Worm (Caenorhabditis elegans) whole organism, young adult: Measurements from ENCODE around the gene hst-3.2.

Experiments used
- B0035.1 ChIP-seq: sonication (generic microtip); optimal IDR thresholded peaks from 2 replicates; lab custom pipeline; 2016; ENCODE audit warnings: missing genetic modification characterization, mild to moderate bottlenecking, missing compliant biosample characterization, missing genotype, missing genetic modification reagents
- C17E4.6 ChIP-seq: fragments of 200-800 bp; sonication (Bioruptor generic); IDR thresholded peaks from 2 replicates; pipeline ENCODE4 v1.3.6; 2022; ENCODE audit warnings: missing genetic modification reagents, missing genetic modification characterization, missing compliant biosample characterization
- F22D6.2 ChIP-seq: sonication (generic microtip); optimal IDR thresholded peaks from 2 replicates; lab custom pipeline; 2016; ENCODE audit warnings: mild to moderate bottlenecking, missing genetic modification characterization, missing compliant biosample characterization
- K11D2.4 ChIP-seq: fragments of 200-800 bp; sonication (Bioruptor generic); IDR thresholded peaks from 2 replicates; pipeline ENCODE4 v1.3.6; 2022; ENCODE audit warnings: missing genetic modification reagents, missing genetic modification characterization, missing compliant biosample characterization
- T07F8.4 ChIP-seq: sonication (generic microtip); optimal IDR thresholded peaks from 2 replicates; lab custom pipeline; 2016; ENCODE audit warnings: mild to moderate bottlenecking, missing genetic modification characterization, moderate library complexity, missing compliant biosample characterization
- Y67H2A.10 ChIP-seq: fragments of 200-800 bp; sonication (Bioruptor generic); conservative IDR thresholded peaks from 2 replicates; pipeline ENCODE4 v1.3.6; 2022; ENCODE audit warnings: missing genetic modification reagents, missing genetic modification characterization, missing compliant biosample characterization
- athp-1 ChIP-seq: sonication (generic microtip); optimal IDR thresholded peaks from 2 replicates; lab custom pipeline; 2017; ENCODE audit warnings: mild to moderate bottlenecking, missing genetic modification characterization, missing compliant biosample characterization
- cebp-2 ChIP-seq: fragments of 200-800 bp; sonication (Bioruptor generic); IDR thresholded peaks from 2 replicates; pipeline ENCODE4 v1.3.6; 2022; ENCODE audit warnings: missing genetic modification characterization, missing compliant biosample characterization
- ceh-91 ChIP-seq: fragments of 200-800 bp; sonication (Bioruptor generic); IDR thresholded peaks from 2 replicates; pipeline ENCODE4 v1.3.6; 2022; ENCODE audit warnings: missing genetic modification reagents, missing genetic modification characterization, missing compliant biosample characterization
- die-1 ChIP-seq: sonication (generic microtip); optimal IDR thresholded peaks from 2 replicates; lab custom pipeline; 2016; ENCODE audit warnings: missing genotype, mild to moderate bottlenecking, missing genetic modification characterization, missing compliant biosample characterization
- dox-1 ChIP-seq: fragments of 200-800 bp; sonication (Bioruptor generic); IDR thresholded peaks from 2 replicates; pipeline ENCODE4 v1.3.6; 2022; ENCODE audit warnings: missing genetic modification reagents, missing genetic modification characterization, missing compliant biosample characterization
- egl-18 ChIP-seq: fragments of 200-800 bp; sonication (Bioruptor generic); IDR thresholded peaks from 2 replicates; pipeline ENCODE4 v1.3.6; 2022; ENCODE audit warnings: missing genetic modification reagents, missing genetic modification characterization, missing compliant biosample characterization
- egrh-3 ChIP-seq: fragments of 200-800 bp; sonication (Bioruptor generic); IDR thresholded peaks from 2 replicates; pipeline ENCODE4 v1.3.6; 2022; ENCODE audit warnings: missing genetic modification reagents, missing genetic modification characterization, missing compliant biosample characterization
- hlh-12 ChIP-seq: sonication (generic microtip); optimal IDR thresholded peaks from 2 replicates; lab custom pipeline; 2016; ENCODE audit warnings: missing genetic modification characterization, missing compliant biosample characterization
- hmg-1.2 ChIP-seq: fragments of 200-800 bp; sonication (Bioruptor generic); IDR thresholded peaks from 2 replicates; pipeline ENCODE4 v1.3.6; 2022; ENCODE audit warnings: missing genetic modification reagents, missing genetic modification characterization, missing compliant biosample characterization
- let-526 ChIP-seq: fragments of 200-800 bp; sonication (Bioruptor generic); IDR thresholded peaks from 2 replicates; pipeline ENCODE4 v1.3.6; 2022; ENCODE audit warnings: missing genetic modification reagents, missing genetic modification characterization, missing compliant biosample characterization
- lin-40 ChIP-seq: sonication (generic microtip); optimal IDR thresholded peaks from 2 replicates; lab custom pipeline; 2016; ENCODE audit warnings: missing genetic modification characterization, mild to moderate bottlenecking, missing compliant biosample characterization, missing genotype, missing genetic modification reagents
- lir-1 ChIP-seq: fragments of 200-800 bp; sonication (Bioruptor generic); conservative IDR thresholded peaks from 2 replicates; pipeline ENCODE4 v1.3.6; 2022; ENCODE audit warnings: missing genetic modification reagents, missing genetic modification characterization, missing compliant biosample characterization
- madf-3 ChIP-seq: fragments of 200-800 bp; sonication (Bioruptor generic); IDR thresholded peaks from 2 replicates; pipeline ENCODE4 v1.3.6; 2022; ENCODE audit warnings: missing genetic modification reagents, missing genetic modification characterization, missing compliant biosample characterization
- madf-8 ChIP-seq: fragments of 200-800 bp; sonication (Bioruptor generic); conservative IDR thresholded peaks from 2 replicates; pipeline ENCODE4 v1.3.6; 2022; ENCODE audit warnings: missing genetic modification reagents, missing genetic modification characterization, missing compliant biosample characterization
- mcd-1 ChIP-seq: fragments of 200-800 bp; sonication (Bioruptor generic); IDR thresholded peaks from 2 replicates; pipeline ENCODE4 v1.3.6; 2022; ENCODE audit warnings: missing genetic modification reagents, missing genetic modification characterization, missing compliant biosample characterization
- mes-4 ChIP-seq: sonication (generic microtip); optimal IDR thresholded peaks from 2 replicates; lab custom pipeline; 2016; ENCODE audit warnings: missing genotype, missing genetic modification characterization, missing compliant biosample characterization
- nhr-120 ChIP-seq: fragments of 200-800 bp; sonication (Bioruptor generic); IDR thresholded peaks from 2 replicates; pipeline ENCODE4 v1.3.6; 2022; ENCODE audit warnings: missing genetic modification characterization, missing compliant biosample characterization
- nhr-80 ChIP-seq: sonication (generic microtip); optimal IDR thresholded peaks from 2 replicates; lab custom pipeline; 2016; ENCODE audit warnings: missing genetic modification characterization, missing compliant biosample characterization
- pha-4 ChIP-seq: fragments of 150-350 bp; sonication (generic microtip); optimal IDR thresholded peaks from 2 replicates; lab custom pipeline; 2014; ENCODE audit warnings: missing biosample characterization, missing genetic modification reagents, missing genetic modification characterization
- rcor-1 ChIP-seq: fragments of 200-800 bp; sonication (Bioruptor generic); IDR thresholded peaks from 2 replicates; pipeline ENCODE4 v1.3.6; 2022; ENCODE audit warnings: missing genetic modification reagents, missing genetic modification characterization, missing compliant biosample characterization
- rpc-1 ChIP-seq, 2 experiments: fragments of 150-350 bp in 1 of 2; sonication (generic microtip) in 1 of 2; optimal IDR thresholded peaks; 2 replicates each; lab custom pipeline; 2014 to 2018; ENCODE audit warnings: missing biosample characterization in 1 of 2, missing genetic modification characterization in 1 of 2, missing genetic modification reagents in 1 of 2, missing genotype in 1 of 2
- somi-1 ChIP-seq: fragments of 200-800 bp; sonication (Bioruptor generic); optimal IDR thresholded peaks from 2 replicates; lab custom pipeline; 2018; ENCODE audit warnings: mild to moderate bottlenecking, missing genetic modification characterization, missing compliant biosample characterization
- tlf-1 ChIP-seq: fragments of 200-800 bp; sonication (Bioruptor generic); optimal IDR thresholded peaks from 2 replicates; lab custom pipeline; 2018; ENCODE audit warnings: mild to moderate bottlenecking, missing genetic modification characterization, missing compliant biosample characterization
- unc-130 ChIP-seq: sonication (generic microtip); optimal IDR thresholded peaks from 2 replicates; lab custom pipeline; 2016; ENCODE audit warnings: missing genetic modification reagents, missing genetic modification characterization, missing compliant biosample characterization
- zfh-2 ChIP-seq: fragments of 200-800 bp; sonication (Bioruptor generic); conservative IDR thresholded peaks from 2 replicates; pipeline ENCODE4 v1.3.6; 2022; ENCODE audit warnings: missing genetic modification reagents, missing genetic modification characterization, missing compliant biosample characterization
- ztf-18 ChIP-seq: sonication (generic microtip); optimal IDR thresholded peaks from 2 replicates; lab custom pipeline; 2016; ENCODE audit warnings: missing genotype, mild to moderate bottlenecking, missing genetic modification characterization, missing compliant biosample characterization

hst-3.2 gene

ce11 chrX:2919488-2919887 lies 4.3 kb downstream of the hst-3.2 start:
- TF ChIP-seq ztf-18 (no peak), cebp-2 (GFP tag; lab: Robert Waterston, UW) (no peak), ceh-91 (no peak), madf-3 (GFP tag; lab: Robert Waterston, UW) (no peak), lir-1 (GFP tag; lab: Robert Waterston, UW) (no peak), T07F8.4 (tag; lab: Kevin White, UChicago) (no peak), somi-1 (GFP tag; lab: Kevin White, UChicago) (no peak)

- TF ChIP-seq madf-8 (GFP tag; lab: Robert Waterston, UW): no peak
- TF ChIP-seq unc-130 (GFP tag; lab: Kevin White, UChicago): no peak
- no peak for TF ChIP-seq pha-4 (tag; lab: Kevin White, UChicago)
- TF ChIP-seq nhr-120 (GFP tag; lab: Robert Waterston, UW): no peak
- no peak for TF ChIP-seq lir-1 (GFP tag; lab: Robert Waterston, UW)
- no peak for TF ChIP-seq B0035.1 (tag; lab: Kevin White, UChicago)
- no peak for TF ChIP-seq die-1 (tag; lab: Kevin White, UChicago)
- no peak for TF ChIP-seq mes-4 (tag; lab: Kevin White, UChicago)
- TF ChIP-seq Y67H2A.10 (GFP tag; lab: Robert Waterston, UW): no peak
- no peak for TF ChIP-seq tlf-1 (GFP tag; lab: Kevin White, UChicago)
- TF ChIP-seq egl-18 (GFP tag; lab: Robert Waterston, UW): no peak
- TF ChIP-seq hmg-1.2: no peak
- no peak for TF ChIP-seq rcor-1 (GFP tag; lab: Robert Waterston, UW)
- TF ChIP-seq hlh-12: no peak
- TF ChIP-seq K11D2.4 (GFP tag; lab: Robert Waterston, UW): no peak
- no peak for TF ChIP-seq ceh-91
These were observed 11.1 kb downstream of the hst-3.2 start for ce11 chrX:2912689-2913088.

- TF ChIP-seq rpc-1 (optimal IDR thresholded peaks at IDR 0.05; lab: Kevin White, UChicago) (no peak), rpc-1 (tag; optimal IDR thresholded peaks at IDR 0.05; lab: Kevin White, UChicago) (no peak), mcd-1 (no peak), zfh-2 (peak; percentile 56; the same call in 1 of the 2 replicates), athp-1 (tag; lab: Kevin White, UChicago) (no peak), C17E4.6 (GFP tag; lab: Robert Waterston, UW) (no peak), let-526 (no peak)
These were observed 14.6 kb downstream of the hst-3.2 start, which contains the start of gene nmy-1 for ce11 chrX:2909227-2909626. Gene nmy-1, plus strand, starts transcription at chrX:2909527.

ce11 chrX:2907296-2907873 lies 16.4 kb downstream of the hst-3.2 start:
- TF ChIP-seq egrh-3 (GFP tag; lab: Robert Waterston, UW): peak; percentile 74; the same call in 1 of the 2 replicates
- no peak for TF ChIP-seq rpc-1 (optimal IDR thresholded peaks at IDR 0.05; lab: Kevin White, UChicago)
- no peak for TF ChIP-seq rpc-1 (tag; optimal IDR thresholded peaks at IDR 0.05; lab: Kevin White, UChicago)
- 0 out of 2 replicates have a peak, but pooled peaks have one; percentile 15 for TF ChIP-seq dox-1 (GFP tag; lab: Robert Waterston, UW)
- peak; percentile 90 for TF ChIP-seq zfh-2

- TF ChIP-seq nhr-80 (tag; lab: Kevin White, UChicago): peak; percentile 77
- no peak for TF ChIP-seq lin-40 (tag; lab: Kevin White, UChicago)
- TF ChIP-seq F22D6.2: no peak
These were observed 17.6 kb downstream of the hst-3.2 start for ce11 chrX:2906062-2906732.
